Fruit fly (Drosophila melanogaster) whole organism, adult: Measurements from ENCODE around the gene CG34296.

Experiments used
- CG11617 ChIP-seq: fragments of 200-800 bp; sonication (Bioruptor generic); optimal IDR thresholded peaks from 2 replicates; lab custom pipeline; 2017; ENCODE audit warnings: mild to moderate bottlenecking, missing biosample characterization, missing genetic modification reagents, missing genetic modification characterization
- CG12768 ChIP-seq: fragments of 200-800 bp; sonication (Bioruptor generic); optimal IDR thresholded peaks from 2 replicates; lab custom pipeline; 2017; ENCODE audit warnings: missing biosample characterization, missing genetic modification characterization, mild to moderate bottlenecking, moderate library complexity, missing genetic modification reagents
- CG14711 ChIP-seq: fragments of 200-800 bp; sonication (Bioruptor generic); optimal IDR thresholded peaks from 2 replicates; lab custom pipeline; 2018; ENCODE audit warnings: missing biosample characterization, mild to moderate bottlenecking, missing genetic modification characterization, moderate library complexity
- CG1620 ChIP-seq: fragments of 200-800 bp; sonication (Bioruptor generic); optimal IDR thresholded peaks from 2 replicates; lab custom pipeline; 2016; ENCODE audit warnings: missing biosample characterization, missing genetic modification characterization
- CG33017 ChIP-seq: fragments of 200-800 bp; sonication (Bioruptor generic); optimal IDR thresholded peaks from 2 replicates; lab custom pipeline; 2018; ENCODE audit warnings: missing biosample characterization, mild to moderate bottlenecking, missing genetic modification characterization, moderate library complexity
- CG5204 ChIP-seq: fragments of 200-800 bp; sonication (Bioruptor generic); optimal IDR thresholded peaks from 2 replicates; lab custom pipeline; 2016; ENCODE audit warnings: missing biosample characterization, missing genetic modification characterization
- CG7045 ChIP-seq: fragments of 200-800 bp; sonication (Bioruptor generic); optimal IDR thresholded peaks from 2 replicates; lab custom pipeline; 2017; ENCODE audit warnings: missing biosample characterization, mild to moderate bottlenecking, missing genetic modification characterization
- CG7101 ChIP-seq: fragments of 200-800 bp; sonication (Bioruptor generic); optimal IDR thresholded peaks from 2 replicates; lab custom pipeline; 2018; ENCODE audit warnings: missing biosample characterization, mild to moderate bottlenecking, missing genetic modification characterization, moderate library complexity
- Clk ChIP-seq: fragments of 200-800 bp; sonication (Bioruptor generic); optimal IDR thresholded peaks from 2 replicates; lab custom pipeline; 2017; ENCODE audit warnings: missing biosample characterization, missing genetic modification characterization
- Crg-1 ChIP-seq: fragments of 200-800 bp; sonication (Bioruptor generic); optimal IDR thresholded peaks from 2 replicates; lab custom pipeline; 2016; ENCODE audit warnings: missing biosample characterization, missing genetic modification characterization
- Hr96 ChIP-seq: fragments of 200-800 bp; sonication (Bioruptor generic); optimal IDR thresholded peaks from 2 replicates; lab custom pipeline; 2016; ENCODE audit warnings: missing biosample characterization, missing genetic modification characterization
- Mnt ChIP-seq: fragments of 200-800 bp; sonication (Bioruptor generic); optimal IDR thresholded peaks from 2 replicates; lab custom pipeline; 2016; ENCODE audit warnings: missing biosample characterization, mild to moderate bottlenecking, missing genetic modification characterization
- bab1 ChIP-seq: fragments of 200-800 bp; sonication (Bioruptor generic); optimal IDR thresholded peaks from 3 replicates; lab custom pipeline; 2019; ENCODE audit warnings: missing biosample characterization, mild to moderate bottlenecking, missing genetic modification characterization, moderate library complexity
- cic ChIP-seq: fragments of 200-800 bp; sonication (Bioruptor generic); optimal IDR thresholded peaks from 2 replicates; lab custom pipeline; 2017; ENCODE audit warnings: missing biosample characterization, mild to moderate bottlenecking, missing genetic modification characterization, moderate library complexity
- cnc ChIP-seq, 2 experiments: fragments of >200 bp; optimal IDR thresholded peaks; 2 replicates each; lab custom pipeline; 2017
- kay ChIP-seq: fragments of 200-800 bp; sonication (Bioruptor generic); peaks from one replicate; lab custom pipeline; 2016; ENCODE audit warnings: missing biosample characterization, missing genetic modification characterization, borderline replicate concordance
- ovo ChIP-seq: fragments of 200-800 bp; sonication (Bioruptor generic); optimal IDR thresholded peaks from 2 replicates; lab custom pipeline; 2016; ENCODE audit warnings: missing biosample characterization, missing genetic modification characterization
- pad ChIP-seq: fragments of 200-800 bp; sonication (Bioruptor generic); optimal IDR thresholded peaks from 3 replicates; lab custom pipeline; 2017; ENCODE audit warnings: missing biosample characterization, missing genetic modification characterization, mild to moderate bottlenecking, moderate library complexity, missing genetic modification reagents
- tj ChIP-seq: fragments of 200-800 bp; sonication (Bioruptor generic); optimal IDR thresholded peaks from 3 replicates; lab custom pipeline; 2017; ENCODE audit warnings: missing biosample characterization, mild to moderate bottlenecking, missing genetic modification characterization, moderate library complexity
- toe ChIP-seq: fragments of 200-800 bp; sonication (Bioruptor generic); optimal IDR thresholded peaks from 2 replicates; lab custom pipeline; 2016; ENCODE audit warnings: missing biosample characterization, missing genetic modification characterization

The CG34296 gene

DNA sequence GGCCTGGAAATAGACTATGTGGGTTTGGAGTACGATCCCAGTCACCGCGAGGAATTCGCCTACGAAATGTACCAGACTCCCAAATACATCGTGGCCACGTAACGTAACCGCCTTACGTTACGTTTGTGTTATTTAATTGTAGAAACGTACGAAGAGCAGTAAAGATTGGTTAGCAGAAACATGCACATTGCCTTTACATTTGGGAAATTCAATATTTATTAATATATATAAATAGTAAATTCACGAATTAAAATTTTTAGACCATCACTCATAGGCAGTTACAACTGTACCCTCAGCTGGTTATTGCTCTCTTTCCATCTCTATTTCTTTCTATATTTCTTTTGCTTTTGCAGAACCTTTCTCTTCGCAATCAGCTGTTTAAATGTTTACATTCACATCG lies 15.6 kb downstream of the CG34296 start, which contains the start of gene Gnpnat:
Gene Gnpnat (plus strand): TSS at position 385 of the 400 bp plus-strand sequence.
- TF ChIP-seq CG5204 (GFP tag; lab: Kevin White, UChicago): no peak
- peak; percentile 33 for TF ChIP-seq Mnt (GFP tag; lab: Kevin White, UChicago)
- TF ChIP-seq Clk (GFP tag; lab: Kevin White, UChicago): no peak
- TF ChIP-seq tj (GFP tag; lab: Kevin White, UChicago): no peak
- peak; percentile 15 for TF ChIP-seq pad (GFP tag; lab: Kevin White, UChicago)
- TF ChIP-seq CG33017 (tag; lab: Kevin White, UChicago): peak; percentile 73
- peak; percentile 61 for TF ChIP-seq CG11617
- peak; percentile 54 for TF ChIP-seq CG7045 (GFP tag; lab: Kevin White, UChicago)
- peak; percentile 71 for TF ChIP-seq CG7101 (tag; lab: Kevin White, UChicago)
- peak; percentile 59 for TF ChIP-seq CG12768 (GFP tag; lab: Kevin White, UChicago)
- TF ChIP-seq CG1620 (GFP tag; lab: Kevin White, UChicago): no peak
- TF ChIP-seq CG14711: peak; percentile 54
- no peak for TF ChIP-seq cic (GFP tag; lab: Kevin White, UChicago)
- TF ChIP-seq ovo: no peak
- peak; percentile 37 for TF ChIP-seq bab1 (GFP tag; lab: Kevin White, UChicago)

DNA sequence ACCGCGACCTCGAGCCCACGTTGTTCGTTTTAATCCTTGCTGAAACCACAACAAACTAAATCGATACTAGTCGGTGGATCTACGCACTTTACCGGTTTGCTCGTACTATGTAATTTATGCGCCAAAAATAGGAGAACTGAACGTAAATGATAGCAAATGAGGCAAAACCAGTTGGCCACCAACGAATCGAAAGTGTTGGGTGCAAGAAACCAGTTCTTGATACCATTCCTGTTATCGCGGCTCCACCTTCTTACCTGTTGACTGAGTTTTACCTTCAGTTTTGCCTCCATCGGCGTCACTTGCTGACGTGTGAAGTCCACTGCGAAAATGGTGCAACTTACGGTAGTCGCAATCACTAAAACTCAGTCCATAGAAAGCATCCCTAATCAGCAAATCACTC lies 17.7 kb downstream of the CG34296 start:
- TF ChIP-seq toe (GFP tag; lab: Kevin White, UChicago) (no peak), CG5204 (GFP tag; lab: Kevin White, UChicago) (no peak), CG7045 (GFP tag; lab: Kevin White, UChicago) (no peak), bab1 (GFP tag; lab: Kevin White, UChicago) (no peak), tj (GFP tag; lab: Kevin White, UChicago) (no peak), Clk (GFP tag; lab: Kevin White, UChicago) (no peak), cnc (optimal IDR thresholded peaks at IDR 0.05; lab: Kevin White, UChicago) (no peak), cic (GFP tag; lab: Kevin White, UChicago) (no peak), CG33017 (tag; lab: Kevin White, UChicago) (no peak), Hr96 (GFP tag; lab: Kevin White, UChicago) (no peak), CG11617 (no peak), kay (GFP tag; lab: Kevin White, UChicago) (no peak)

DNA sequence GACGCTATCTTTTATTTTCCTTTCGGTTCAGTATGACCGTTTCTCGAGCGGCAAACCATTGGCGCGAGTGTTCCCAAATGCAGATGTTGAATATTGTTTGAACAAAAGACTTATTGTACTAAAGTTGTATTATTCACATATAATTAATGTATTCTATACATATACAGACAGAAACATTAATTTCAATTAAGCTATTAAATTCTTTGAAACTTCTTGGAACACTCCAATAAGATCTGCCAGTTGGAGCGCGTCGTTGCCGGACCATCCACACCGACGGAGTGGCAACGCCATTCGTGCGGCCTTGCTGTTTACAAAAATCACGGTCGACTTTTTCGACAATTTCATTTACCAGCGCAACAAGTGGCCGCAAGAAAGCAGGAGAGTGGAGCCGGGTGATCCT lies 22.7 kb downstream of the CG34296 start, which contains the start of the genes Wdr24 and IntS11:
Gene Wdr24 (minus strand): TSS at position 37 of the 400 bp plus-strand sequence.
Gene IntS11 (plus strand): TSS at position 282 of the 400 bp plus-strand sequence.
- peak; percentile 55 for TF ChIP-seq Clk (GFP tag; lab: Kevin White, UChicago)
- TF ChIP-seq Crg-1 (GFP tag; lab: Kevin White, UChicago): peak; percentile 96
- TF ChIP-seq CG1620 (GFP tag; lab: Kevin White, UChicago): peak; percentile 91
- TF ChIP-seq Mnt (GFP tag; lab: Kevin White, UChicago): peak; percentile 85
- TF ChIP-seq tj (GFP tag; lab: Kevin White, UChicago): peak; percentile 67
- TF ChIP-seq pad (GFP tag; lab: Kevin White, UChicago): peak; percentile 87
- no peak for TF ChIP-seq kay (GFP tag; lab: Kevin White, UChicago)
- peak; percentile 97 for TF ChIP-seq CG7045 (GFP tag; lab: Kevin White, UChicago)
- peak; percentile 93 for TF ChIP-seq CG14711
- TF ChIP-seq CG11617: peak; percentile 92
- no peak for TF ChIP-seq ovo
- peak; percentile 97 for TF ChIP-seq CG12768 (GFP tag; lab: Kevin White, UChicago)
- no peak for TF ChIP-seq CG5204 (GFP tag; lab: Kevin White, UChicago)
- peak; percentile 80 for TF ChIP-seq cic (GFP tag; lab: Kevin White, UChicago)
- TF ChIP-seq Hr96 (GFP tag; lab: Kevin White, UChicago): no peak
- peak; percentile 92 for TF ChIP-seq bab1 (GFP tag; lab: Kevin White, UChicago)
- TF ChIP-seq CG7101 (tag; lab: Kevin White, UChicago): peak; percentile 99
- no peak for TF ChIP-seq toe (GFP tag; lab: Kevin White, UChicago)
- peak; percentile 96 for TF ChIP-seq CG33017 (tag; lab: Kevin White, UChicago)
- no peak for TF ChIP-seq cnc (optimal IDR thresholded peaks at IDR 0.05; lab: Kevin White, UChicago)

DNA sequence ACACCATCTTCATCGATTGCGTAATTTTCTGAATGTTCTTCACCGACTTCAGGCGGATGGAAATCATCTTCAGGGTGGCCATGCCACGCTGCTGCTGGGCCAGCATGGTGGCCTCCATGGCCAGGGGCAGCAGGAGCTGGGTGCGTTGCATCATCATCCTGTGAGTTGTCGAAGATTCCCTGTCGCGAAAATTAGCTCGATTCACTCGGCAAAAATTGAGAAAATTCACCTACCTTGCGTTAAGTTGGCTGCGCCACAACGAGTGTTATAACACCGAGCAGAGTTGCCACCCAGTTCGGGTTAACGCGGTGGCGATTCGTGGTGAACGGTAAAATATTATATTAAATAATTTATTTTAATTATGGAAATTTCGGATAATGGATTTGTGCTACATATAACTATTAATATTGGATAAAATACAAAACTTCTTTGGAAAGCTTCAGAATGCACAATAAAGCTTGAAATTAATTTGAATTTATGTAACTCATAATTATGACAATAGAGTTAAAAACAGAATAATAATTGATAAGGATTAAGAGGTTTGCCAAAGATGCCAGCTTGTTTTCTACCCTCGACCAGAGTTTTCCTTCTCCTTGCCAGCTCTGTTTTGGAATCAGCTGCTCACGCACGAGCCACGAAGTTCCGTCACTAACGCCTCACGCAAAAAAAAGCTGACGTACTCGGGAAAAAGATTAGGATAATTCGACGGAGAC lies 26.4 kb downstream of the CG34296 start, which contains the start of the genes ATPsyngamma and yata:
Gene ATPsyngamma (minus strand): TSS at position 573 of the 713 bp plus-strand sequence.
Gene yata (plus strand): TSS at position 629 of the 713 bp plus-strand sequence.
- no peak for TF ChIP-seq cic (GFP tag; lab: Kevin White, UChicago)
- peak; percentile 64 for TF ChIP-seq CG7101 (tag; lab: Kevin White, UChicago)
- peak; percentile 35 for TF ChIP-seq pad (GFP tag; lab: Kevin White, UChicago)
- peak; percentile 52 for TF ChIP-seq Mnt (GFP tag; lab: Kevin White, UChicago)
- no peak for TF ChIP-seq kay (GFP tag; lab: Kevin White, UChicago)
- TF ChIP-seq cnc (optimal IDR thresholded peaks at IDR 0.05; lab: Kevin White, UChicago): no peak
- no peak for TF ChIP-seq Crg-1 (GFP tag; lab: Kevin White, UChicago)
- TF ChIP-seq tj (GFP tag; lab: Kevin White, UChicago): peak; percentile 91
- peak; percentile 57 for TF ChIP-seq ovo
- TF ChIP-seq Hr96 (GFP tag; lab: Kevin White, UChicago): no peak
- TF ChIP-seq Clk (GFP tag; lab: Kevin White, UChicago): no peak
- peak; percentile 28 for TF ChIP-seq CG7045 (GFP tag; lab: Kevin White, UChicago)
- peak; percentile 82 for TF ChIP-seq CG14711
- peak; percentile 55 for TF ChIP-seq CG11617
- TF ChIP-seq CG5204 (GFP tag; lab: Kevin White, UChicago): no peak
- peak; percentile 22 for TF ChIP-seq bab1 (GFP tag; lab: Kevin White, UChicago)
